Worm (Caenorhabditis elegans) whole organism, early embryonic: ENCODE results near the gene srd-46.

ENCODE experiments used
- B0310.2 ChIP-seq: sonication (generic microtip); optimal IDR thresholded peaks from 2 replicates; lab custom pipeline; 2016; ENCODE audit warnings: mild to moderate bottlenecking, missing genetic modification characterization, missing compliant biosample characterization
- F13C5.2 ChIP-seq: sonication (generic microtip); optimal IDR thresholded peaks from 2 replicates; lab custom pipeline; 2017; ENCODE audit warnings: mild to moderate bottlenecking, missing genetic modification characterization, inconsistent platforms, missing compliant biosample characterization
- ceh-13 ChIP-seq: fragments of 200-800 bp; sonication (Bioruptor generic); optimal IDR thresholded peaks from 2 replicates; lab custom pipeline; 2018; ENCODE audit warnings: mild to moderate bottlenecking, missing genetic modification characterization, missing compliant biosample characterization
- ceh-36 ChIP-seq: sonication (generic microtip); optimal IDR thresholded peaks from 2 replicates; lab custom pipeline; 2016; ENCODE audit warnings: missing genetic modification characterization, inconsistent platforms, missing compliant biosample characterization
- ets-7 ChIP-seq: sonication (generic microtip); optimal IDR thresholded peaks from 2 replicates; lab custom pipeline; 2016; ENCODE audit warnings: missing genotype, missing genetic modification characterization, missing compliant biosample characterization
- flt-1 ChIP-seq: fragments of 200-800 bp; sonication (Bioruptor generic); IDR thresholded peaks from 2 replicates; pipeline ENCODE4 v1.3.6; 2022; ENCODE audit warnings: missing genetic modification characterization, missing compliant biosample characterization
- hmbx-1 ChIP-seq: sonication (generic microtip); optimal IDR thresholded peaks from 2 replicates; lab custom pipeline; 2016; ENCODE audit warnings: mild to moderate bottlenecking, missing genetic modification characterization, missing compliant biosample characterization
- hmg-4 ChIP-seq: fragments of 200-800 bp; sonication (Bioruptor generic); optimal IDR thresholded peaks from 2 replicates; lab custom pipeline; 2018; ENCODE audit warnings: mild to moderate bottlenecking, missing genetic modification characterization, missing compliant biosample characterization
- hnd-1 ChIP-seq: sonication (generic microtip); optimal IDR thresholded peaks from 2 replicates; lab custom pipeline; 2016; ENCODE audit warnings: missing genetic modification characterization, missing compliant biosample characterization
- pes-1 ChIP-seq: fragments of 200-800 bp; sonication (Bioruptor generic); IDR thresholded peaks from 2 replicates; pipeline ENCODE4 v1.3.6; 2022; ENCODE audit warnings: missing genetic modification reagents, missing genetic modification characterization, missing compliant biosample characterization
- sea-1 ChIP-seq: fragments of 200-800 bp; sonication (Bioruptor generic); conservative IDR thresholded peaks from 2 replicates; pipeline ENCODE4 v1.3.6; 2022; ENCODE audit warnings: missing genetic modification characterization, missing compliant biosample characterization
- tbx-11 ChIP-seq: fragments of 200-800 bp; sonication (Bioruptor generic); IDR thresholded peaks from 2 replicates; pipeline ENCODE4 v1.3.6; 2022; ENCODE audit warnings: missing genetic modification characterization, missing compliant biosample characterization
- tbx-37 ChIP-seq: fragments of 200-800 bp; sonication (Bioruptor generic); conservative IDR thresholded peaks from 2 replicates; pipeline ENCODE4 v1.3.6; 2022; ENCODE audit warnings: missing genetic modification reagents, missing genetic modification characterization, missing compliant biosample characterization
- tra-4 ChIP-seq: sonication (generic microtip); optimal IDR thresholded peaks from 2 replicates; lab custom pipeline; 2017; ENCODE audit warnings: missing genetic modification characterization, missing compliant biosample characterization

Gene srd-46

ce11 chrX:12378293-12378692 is 46.4 kb downstream of the srd-46 start, which contains the start of gene glb-13:
Gene glb-13 (minus strand): TSS chrX:12378393.
- TF ChIP-seq tra-4: no peak
- TF ChIP-seq F13C5.2 (tag; lab: Kevin White, UChicago): no peak
- TF ChIP-seq tbx-11 (GFP tag; lab: Robert Waterston, UW): no peak
- TF ChIP-seq B0310.2 (tag; lab: Kevin White, UChicago): no peak
- no peak for TF ChIP-seq hmg-4 (GFP tag; lab: Kevin White, UChicago)
- TF ChIP-seq hnd-1: no peak
- no peak for TF ChIP-seq ets-7 (tag; lab: Kevin White, UChicago)
- TF ChIP-seq ceh-13: no peak
- TF ChIP-seq pes-1 (GFP tag; lab: Robert Waterston, UW): no peak
- TF ChIP-seq hmbx-1 (tag; lab: Kevin White, UChicago): no peak
- no peak for TF ChIP-seq sea-1 (GFP tag; lab: Robert Waterston, UW)
- TF ChIP-seq flt-1 (GFP tag; lab: Robert Waterston, UW): no peak
- no peak for TF ChIP-seq tbx-37 (GFP tag; lab: Robert Waterston, UW)
- no peak for TF ChIP-seq ceh-36 (tag; lab: Kevin White, UChicago)
